Fruit fly (Drosophila melanogaster) whole organism, pupa: ENCODE results near the gene Art6.

ENCODE experiments used
- CG10348 ChIP-seq: fragments of 200-800 bp; sonication (Bioruptor generic); IDR thresholded peaks from 2 replicates; pipeline ENCODE4 v1.3.6; 2022; ENCODE audit warnings: missing biosample characterization, missing genetic modification characterization
- CG12605 ChIP-seq: fragments of 200-800 bp; sonication (Bioruptor generic); IDR thresholded peaks from 2 replicates; pipeline ENCODE4 v1.3.6; 2022; ENCODE audit warnings: missing biosample characterization, missing genetic modification characterization
- CG13204 ChIP-seq: fragments of 200-800 bp; sonication (Bioruptor generic); optimal IDR thresholded peaks from 2 replicates; lab custom pipeline; 2018; ENCODE audit warnings: missing biosample characterization, mild to moderate bottlenecking, missing genetic modification characterization, moderate library complexity
- CG14655 ChIP-seq: fragments of 200-800 bp; sonication (Bioruptor generic); optimal IDR thresholded peaks from 3 replicates; lab custom pipeline; 2017; ENCODE audit warnings: mild to moderate bottlenecking, missing biosample characterization, missing genetic modification reagents, missing genetic modification characterization
- CG15710 ChIP-seq: fragments of 200-800 bp; sonication (Bioruptor generic); optimal IDR thresholded peaks from 2 replicates; lab custom pipeline; 2018; ENCODE audit warnings: missing biosample characterization, mild to moderate bottlenecking, missing genetic modification characterization, moderate library complexity
- CG17806 ChIP-seq: fragments of 200-800 bp; sonication (Bioruptor generic); optimal IDR thresholded peaks from 2 replicates; lab custom pipeline; 2018; ENCODE audit warnings: missing biosample characterization, mild to moderate bottlenecking, missing genetic modification characterization, moderate library complexity
- CG32121 ChIP-seq: fragments of 200-800 bp; sonication (Bioruptor generic); IDR thresholded peaks from 2 replicates; pipeline ENCODE4 v1.3.6; 2022; ENCODE audit warnings: missing biosample characterization, missing genetic modification characterization
- CG34367 ChIP-seq: fragments of 200-800 bp; sonication (Bioruptor generic); optimal IDR thresholded peaks from 2 replicates; lab custom pipeline; 2018; ENCODE audit warnings: missing biosample characterization, mild to moderate bottlenecking, missing genetic modification characterization
- CG4496 ChIP-seq: fragments of 200-800 bp; sonication (Bioruptor generic); IDR thresholded peaks from 3 replicates; pipeline ENCODE4 v1.3.6; 2022; ENCODE audit warnings: missing biosample characterization, missing genetic modification characterization
- CG8159 ChIP-seq: fragments of 200-800 bp; sonication (Bioruptor generic); optimal IDR thresholded peaks from 3 replicates; lab custom pipeline; 2018; ENCODE audit warnings: missing biosample characterization, mild to moderate bottlenecking, missing genetic modification characterization, moderate library complexity
- CG9948 ChIP-seq: fragments of 200-800 bp; sonication (Bioruptor generic); optimal IDR thresholded peaks from 2 replicates; lab custom pipeline; 2018; ENCODE audit warnings: missing biosample characterization, mild to moderate bottlenecking, missing genetic modification characterization, moderate library complexity
- D1 ChIP-seq: fragments of 200-800 bp; sonication (Bioruptor generic); optimal IDR thresholded peaks from 2 replicates; lab custom pipeline; 2018; ENCODE audit warnings: missing biosample characterization, mild to moderate bottlenecking, missing genetic modification characterization, moderate library complexity
- EcR ChIP-seq: fragments of 200-800 bp; sonication (Bioruptor generic); optimal IDR thresholded peaks from 3 replicates; lab custom pipeline; 2019; ENCODE audit warnings: missing biosample characterization, missing genetic modification characterization, mild to moderate bottlenecking, moderate library complexity, missing genetic modification reagents
- Ets98B ChIP-seq: fragments of 200-800 bp; sonication (Bioruptor generic); IDR thresholded peaks from 2 replicates; pipeline ENCODE4 v1.3.6; 2022; ENCODE audit warnings: missing biosample characterization, missing genetic modification characterization
- Pif1A ChIP-seq: fragments of 200-800 bp; sonication (Bioruptor generic); optimal IDR thresholded peaks from 3 replicates; lab custom pipeline; 2016; ENCODE audit warnings: missing biosample characterization, missing genetic modification characterization
- Pif1B ChIP-seq: fragments of 200-800 bp; sonication (Bioruptor generic); optimal IDR thresholded peaks from 3 replicates; lab custom pipeline; 2016; ENCODE audit warnings: missing biosample characterization, missing genetic modification characterization
- Snoo ChIP-seq: fragments of 200-800 bp; sonication (Bioruptor generic); optimal IDR thresholded peaks from 3 replicates; lab custom pipeline; 2017; ENCODE audit warnings: missing biosample characterization, mild to moderate bottlenecking, missing genetic modification characterization, inconsistent platforms
- fd96Ca ChIP-seq: fragments of 200-800 bp; sonication (Bioruptor generic); IDR thresholded peaks from 3 replicates; pipeline ENCODE4 v1.3.6; 2022; ENCODE audit warnings: missing biosample characterization, missing genetic modification characterization
- gl ChIP-seq: fragments of 200-800 bp; sonication (Bioruptor generic); optimal IDR thresholded peaks from 2 replicates; lab custom pipeline; 2018; ENCODE audit warnings: missing biosample characterization, mild to moderate bottlenecking, missing genetic modification characterization
- rn ChIP-seq: fragments of 200-800 bp; sonication (Bioruptor generic); IDR thresholded peaks from 2 replicates; pipeline ENCODE4 v1.3.6; 2022; ENCODE audit warnings: missing biosample characterization, missing genetic modification characterization

Gene Art6

DNA sequence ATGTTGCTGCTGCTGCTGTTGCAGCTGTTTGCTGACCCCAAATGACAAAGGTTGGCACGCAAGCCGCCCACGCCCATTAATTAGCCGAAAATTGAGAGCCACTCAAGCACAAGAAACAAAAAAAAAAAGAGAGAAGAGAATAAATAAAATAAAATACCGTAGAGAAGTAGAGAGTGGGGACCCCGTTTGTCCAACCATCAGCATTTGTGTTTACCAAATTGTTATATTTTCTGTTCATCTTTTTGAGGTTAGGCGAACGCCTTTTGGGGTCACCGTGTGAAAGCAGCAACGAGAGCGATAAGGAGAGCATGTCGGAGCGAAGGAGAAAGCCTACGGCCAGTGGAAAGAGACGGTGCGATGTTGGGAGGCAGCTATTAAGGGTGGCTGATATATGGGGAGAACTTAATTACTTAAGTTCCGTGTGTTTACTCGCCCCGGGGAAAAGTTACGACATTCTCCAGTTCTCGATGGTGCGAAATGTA lies 32.5 kb upstream of the Art6 start:
- TF ChIP-seq CG34367 (tag; lab: Kevin White, UChicago) (no peak), CG32121 (GFP tag; lab: Robert Waterston, UW) (no peak), fd96Ca (GFP tag; lab: Robert Waterston, UW) (no peak), CG8159 (tag; lab: Kevin White, UChicago) (no peak), rn (GFP tag; lab: Robert Waterston, UW) (no peak), Ets98B (GFP tag; lab: Robert Waterston, UW) (no peak), D1 (tag; lab: Kevin White, UChicago) (no peak), CG14655 (GFP tag; lab: Kevin White, UChicago) (no peak), CG10348 (GFP tag; lab: Robert Waterston, UW) (no peak), EcR (GFP tag; lab: Kevin White, UChicago) (no peak)
- TF ChIP-seq, all 21 proteins: peak for 0

dm6 chr3R:13977126-13977991 lies 31.7 kb upstream of the Art6 start:
- no peak for TF ChIP-seq CG15710 (tag; lab: Kevin White, UChicago)
- TF ChIP-seq gl = no peak
- TF ChIP-seq CG8159 (tag; lab: Kevin White, UChicago) = no peak
- no peak for TF ChIP-seq CG12605 (GFP tag; lab: Robert Waterston, UW)
- TF ChIP-seq Snoo (tag; lab: Kevin White, UChicago) = no peak
- TF ChIP-seq Ets98B (GFP tag; lab: Robert Waterston, UW) = no peak

DNA sequence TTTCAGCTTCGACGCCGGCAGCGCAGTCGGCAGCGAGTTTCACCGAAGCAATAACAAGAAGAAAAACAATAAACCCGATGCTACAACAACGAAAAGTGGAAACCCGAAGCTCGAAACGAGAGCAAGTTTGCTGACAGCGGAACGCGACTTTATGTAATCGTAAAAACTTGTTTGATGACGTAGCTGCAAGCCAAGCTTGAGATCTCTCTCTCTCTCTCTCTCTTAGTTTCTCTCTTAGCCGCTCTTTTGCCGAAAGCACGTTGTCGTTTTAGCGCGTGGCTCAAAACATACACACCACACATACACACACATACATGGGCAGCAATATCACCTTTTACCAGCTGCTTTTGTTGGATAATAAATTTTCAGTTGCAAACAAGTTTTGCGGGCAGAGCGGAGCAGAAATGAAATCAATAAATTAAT lies 30.5 kb upstream of the Art6 start:
- TF ChIP-seq CG4496 (GFP tag; lab: Robert Waterston, UW) = no peak
- TF ChIP-seq Pif1A (GFP tag; lab: Kevin White, UChicago) = peak; percentile 7
- TF ChIP-seq CG34367 (tag; lab: Kevin White, UChicago) = no peak
- TF ChIP-seq CG9948 (tag; lab: Kevin White, UChicago) = no peak
- no peak for TF ChIP-seq CG14655 (GFP tag; lab: Kevin White, UChicago)
- no peak for TF ChIP-seq fd96Ca (GFP tag; lab: Robert Waterston, UW)
- 0 out of 2 replicates have a peak, but pooled peaks have one; percentile 13 for TF ChIP-seq CG12605 (GFP tag; lab: Robert Waterston, UW)
- peak; percentile 85 for TF ChIP-seq EcR (GFP tag; lab: Kevin White, UChicago)
- no peak for TF ChIP-seq CG32121 (GFP tag; lab: Robert Waterston, UW)
- no peak for TF ChIP-seq Snoo (tag; lab: Kevin White, UChicago)
- TF ChIP-seq D1 (tag; lab: Kevin White, UChicago) = no peak
- TF ChIP-seq Ets98B (GFP tag; lab: Robert Waterston, UW) = peak; percentile 39; the same call in 1 of the 2 replicates
- TF ChIP-seq CG15710 (tag; lab: Kevin White, UChicago) = no peak
- peak; percentile 22 for TF ChIP-seq CG13204 (GFP tag; lab: Kevin White, UChicago)
- TF ChIP-seq gl = no peak
- TF ChIP-seq, all 21 proteins: peak for 5

DNA sequence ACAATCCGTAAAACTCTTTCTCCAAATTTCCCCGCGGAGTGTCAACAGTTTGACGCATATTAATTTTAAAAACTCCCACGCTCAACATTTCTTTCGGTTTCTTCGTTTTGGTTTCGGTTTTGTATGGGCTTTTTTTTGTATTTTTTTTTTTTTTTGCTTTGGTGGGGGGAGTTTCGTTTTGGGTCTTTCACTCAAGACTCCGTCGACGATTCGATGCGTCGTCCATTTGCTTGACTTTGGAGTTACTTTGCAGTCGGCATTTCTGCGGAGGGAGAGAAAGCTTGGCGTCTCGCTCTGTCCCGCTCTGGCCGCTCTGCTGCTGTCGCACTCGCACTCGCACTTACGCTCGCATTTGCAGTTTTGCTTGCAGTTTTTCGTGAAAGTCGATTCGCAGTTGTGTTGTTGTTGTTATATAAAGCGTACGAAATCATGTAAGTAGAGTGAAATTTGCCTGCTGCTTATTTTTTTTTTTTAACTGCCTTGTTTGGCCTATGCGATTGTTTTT lies 29.2 kb upstream of the Art6 start:
- peak; percentile 18 for TF ChIP-seq Pif1B
- TF ChIP-seq Snoo (tag; lab: Kevin White, UChicago) = peak; percentile 21
- TF ChIP-seq CG4496 (GFP tag; lab: Robert Waterston, UW) = peak; percentile 53; the same call in 1 of the 3 replicates
- TF ChIP-seq D1 (tag; lab: Kevin White, UChicago) = no peak

- no peak for TF ChIP-seq CG4496 (GFP tag; lab: Robert Waterston, UW)
- no peak for TF ChIP-seq CG14655 (GFP tag; lab: Kevin White, UChicago)
- TF ChIP-seq CG34367 (tag; lab: Kevin White, UChicago) = no peak
- TF ChIP-seq D1 (tag; lab: Kevin White, UChicago) = no peak
- TF ChIP-seq CG17806 (tag; lab: Kevin White, UChicago) = no peak
- no peak for TF ChIP-seq rn (GFP tag; lab: Robert Waterston, UW)
- no peak for TF ChIP-seq CG8159 (tag; lab: Kevin White, UChicago)
- no peak for TF ChIP-seq Snoo (tag; lab: Kevin White, UChicago)
- TF ChIP-seq CG9948 (tag; lab: Kevin White, UChicago) = no peak
- TF ChIP-seq Pif1A (GFP tag; lab: Kevin White, UChicago) = no peak
- no peak for TF ChIP-seq gl
- TF ChIP-seq fd96Ca (GFP tag; lab: Robert Waterston, UW) = no peak
- no peak for TF ChIP-seq CG10348 (GFP tag; lab: Robert Waterston, UW)
- no peak for TF ChIP-seq CG32121 (GFP tag; lab: Robert Waterston, UW)
- TF ChIP-seq CG12605 (GFP tag; lab: Robert Waterston, UW) = no peak
- TF ChIP-seq EcR (GFP tag; lab: Kevin White, UChicago) = no peak
- TF ChIP-seq CG13204 (GFP tag; lab: Kevin White, UChicago) = no peak
- no peak for TF ChIP-seq CG15710 (tag; lab: Kevin White, UChicago)
Measured at dm6 chr3R:13972653-13973052, 27.0 kb upstream of the Art6 start.
